Worm (Caenorhabditis elegans) whole organism, mixed stage, embryonic: ENCODE data around the gene col-90.

Experiments
- M03D4.4 ChIP-seq: sonication (generic microtip); optimal IDR thresholded peaks from 2 replicates; lab custom pipeline; 2017; ENCODE audit warnings: mild to moderate bottlenecking, missing genetic modification characterization, missing compliant biosample characterization
- bed-3 ChIP-seq: fragments of 200-800 bp; sonication (Bioruptor generic); optimal IDR thresholded peaks from 3 replicates; lab custom pipeline; 2018; ENCODE audit warnings: mild to moderate bottlenecking, missing genetic modification characterization, moderate library complexity, missing compliant biosample characterization
- blmp-1 ChIP-seq: fragments of 150-350 bp; optimal IDR thresholded peaks from 2 replicates; lab custom pipeline; 2014; ENCODE audit warnings: missing biosample characterization, missing genetic modification characterization
- ceh-39 ChIP-seq: fragments of 150-350 bp; optimal IDR thresholded peaks from 2 replicates; lab custom pipeline; 2014; ENCODE audit warnings: missing biosample characterization, missing genetic modification characterization
- ceh-43 ChIP-seq: fragments of 200-800 bp; sonication (Bioruptor generic); optimal IDR thresholded peaks from 2 replicates; lab custom pipeline; 2018; ENCODE audit warnings: mild to moderate bottlenecking, missing genetic modification characterization, moderate library complexity, missing compliant biosample characterization
- ceh-83 ChIP-seq: fragments of 200-800 bp; sonication (Bioruptor generic); optimal IDR thresholded peaks from 2 replicates; lab custom pipeline; 2018; ENCODE audit warnings: mild to moderate bottlenecking, missing genetic modification characterization, missing compliant biosample characterization
- ces-1 ChIP-seq: fragments of 150-350 bp; optimal IDR thresholded peaks from 2 replicates; lab custom pipeline; 2014; ENCODE audit warnings: missing biosample characterization, missing genetic modification reagents, missing genetic modification characterization
- cnd-1 ChIP-seq: fragments of 200-800 bp; sonication (Bioruptor generic); optimal IDR thresholded peaks from 2 replicates; lab custom pipeline; 2018; ENCODE audit warnings: mild to moderate bottlenecking, missing genetic modification characterization, missing compliant biosample characterization
- drap-1 ChIP-seq: fragments of 200-800 bp; sonication (Bioruptor generic); optimal IDR thresholded peaks from 3 replicates; lab custom pipeline; 2018; ENCODE audit warnings: mild to moderate bottlenecking, missing genetic modification characterization, missing compliant biosample characterization
- elt-1 ChIP-seq: sonication (generic microtip); optimal IDR thresholded peaks from 2 replicates; lab custom pipeline; 2017; ENCODE audit warnings: missing genetic modification characterization, mild to moderate bottlenecking, missing compliant biosample characterization, antibody characterized with exemption, moderate library complexity, borderline replicate concordance; ENCODE audit not compliant: insufficient read depth
- elt-3 ChIP-seq: fragments of 150-350 bp; optimal IDR thresholded peaks from 2 replicates; lab custom pipeline; 2014; ENCODE audit warnings: missing biosample characterization, missing genetic modification characterization
- flh-1 ChIP-seq: fragments of 200-800 bp; sonication (Bioruptor generic); optimal IDR thresholded peaks from 2 replicates; lab custom pipeline; 2018; ENCODE audit warnings: mild to moderate bottlenecking, missing genetic modification characterization, moderate library complexity, missing compliant biosample characterization
- ham-2 ChIP-seq: fragments of 200-800 bp; sonication (Bioruptor generic); optimal IDR thresholded peaks from 2 replicates; lab custom pipeline; 2018; ENCODE audit warnings: mild to moderate bottlenecking, missing genetic modification characterization, missing compliant biosample characterization
- hlh-1 ChIP-seq: fragments of 150-350 bp; optimal IDR thresholded peaks from 2 replicates; lab custom pipeline; 2014; ENCODE audit warnings: missing biosample characterization, missing genetic modification reagents, missing genetic modification characterization
- lin-13 ChIP-seq: fragments of 150-350 bp; optimal IDR thresholded peaks from 2 replicates; lab custom pipeline; 2014; ENCODE audit warnings: missing biosample characterization, missing genetic modification characterization
- lsy-2 ChIP-seq: fragments of 150-350 bp; optimal IDR thresholded peaks from 2 replicates; lab custom pipeline; 2014; ENCODE audit warnings: missing biosample characterization, missing genetic modification characterization
- mep-1 ChIP-seq: fragments of 150-350 bp; optimal IDR thresholded peaks from 2 replicates; lab custom pipeline; 2017; ENCODE audit warnings: missing biosample characterization, missing genetic modification reagents, missing genetic modification characterization, inconsistent platforms
- mls-2 ChIP-seq: sonication (generic microtip); optimal IDR thresholded peaks from 2 replicates; lab custom pipeline; 2016; ENCODE audit warnings: mild to moderate bottlenecking, missing genetic modification characterization, moderate library complexity, missing compliant biosample characterization
- nhr-12 ChIP-seq: fragments of 150-350 bp; optimal IDR thresholded peaks from 2 replicates; lab custom pipeline; 2014; ENCODE audit warnings: missing biosample characterization, missing genetic modification characterization
- nhr-2 ChIP-seq: fragments of 150-350 bp; optimal IDR thresholded peaks from 2 replicates; lab custom pipeline; 2014; ENCODE audit warnings: missing biosample characterization, missing genetic modification characterization
- nhr-237 ChIP-seq: fragments of 150-350 bp; optimal IDR thresholded peaks from 2 replicates; lab custom pipeline; 2014; ENCODE audit warnings: missing biosample characterization, missing genetic modification characterization
- nhr-76 ChIP-seq: sonication (generic microtip); optimal IDR thresholded peaks from 2 replicates; lab custom pipeline; 2017; ENCODE audit warnings: missing biosample characterization, missing genetic modification characterization
- pha-4 ChIP-seq: fragments of 150-350 bp; optimal IDR thresholded peaks from 2 replicates; lab custom pipeline; 2018; ENCODE audit warnings: missing biosample characterization, missing genetic modification reagents, missing genetic modification characterization
- snpc-4 ChIP-seq: fragments of 150-350 bp; optimal IDR thresholded peaks from 2 replicates; lab custom pipeline; 2014; ENCODE audit warnings: missing biosample characterization, missing genetic modification characterization
- sptf-1 ChIP-seq: sonication (generic microtip); optimal IDR thresholded peaks from 2 replicates; lab custom pipeline; 2017; ENCODE audit warnings: mild to moderate bottlenecking, missing genetic modification characterization, moderate library complexity, missing compliant biosample characterization
- unc-120 ChIP-seq: sonication (generic microtip); optimal IDR thresholded peaks from 2 replicates; lab custom pipeline; 2017; ENCODE audit warnings: missing genetic modification characterization, missing compliant biosample characterization; ENCODE audit not compliant: poor library complexity, severe bottlenecking
- unc-39 ChIP-seq: fragments of 150-350 bp; optimal IDR thresholded peaks from 2 replicates; lab custom pipeline; 2014; ENCODE audit warnings: missing biosample characterization, missing genetic modification characterization
- unc-62 ChIP-seq: fragments of 150-350 bp; optimal IDR thresholded peaks from 2 replicates; lab custom pipeline; 2014; ENCODE audit warnings: missing biosample characterization, missing genetic modification reagents, missing genetic modification characterization
- ztf-11 ChIP-seq: fragments of 150-350 bp; optimal IDR thresholded peaks from 2 replicates; lab custom pipeline; 2014; ENCODE audit warnings: missing biosample characterization, missing genetic modification characterization

Gene col-90

ce11 chrIII:7925968-7926367, 22.7 kb upstream of the col-90 start:
- peak; percentile 24 for TF ChIP-seq nhr-237
- TF ChIP-seq unc-62 (GFP tag; lab: Kevin White, UChicago): no peak
- no peak for TF ChIP-seq blmp-1
- no peak for TF ChIP-seq cnd-1
- TF ChIP-seq lsy-2: peak; percentile 2
- TF ChIP-seq ceh-83 (GFP tag; lab: Kevin White, UChicago): no peak
- peak; percentile 78 for TF ChIP-seq ham-2
- TF ChIP-seq pha-4 (tag; lab: Kevin White, UChicago): peak; percentile 34

- no peak for TF ChIP-seq ces-1 (GFP tag; lab: Kevin White, UChicago)
- TF ChIP-seq cnd-1: no peak
- peak; percentile 16 for TF ChIP-seq nhr-237
- TF ChIP-seq lsy-2: peak; percentile 34
- TF ChIP-seq blmp-1: no peak
- TF ChIP-seq M03D4.4: no peak
- TF ChIP-seq pha-4 (tag; lab: Kevin White, UChicago): no peak
Measured at ce11 chrIII:7928549-7929129, 20.0 kb upstream of the col-90 start, which contains the start of the genes C29E4.13 and npp-15. Gene C29E4.13, minus strand, starts transcription at chrIII:7928717. Gene npp-15, plus strand, starts transcription at chrIII:7929043.

- TF ChIP-seq ceh-43 (GFP tag; lab: Kevin White, UChicago): no peak
- TF ChIP-seq nhr-2 (tag; lab: Kevin White, UChicago): no peak
- TF ChIP-seq mep-1 (tag; lab: Kevin White, UChicago): no peak
Measured at ce11 chrIII:7933235-7933634, 15.4 kb upstream of the col-90 start, which contains the start of gene ran-2. Gene ran-2, plus strand, starts transcription at chrIII:7933535.

- TF ChIP-seq elt-3 (tag; lab: Kevin White, UChicago): no peak
- TF ChIP-seq flh-1 (GFP tag; lab: Kevin White, UChicago): no peak
- no peak for TF ChIP-seq lin-13 (tag; lab: Kevin White, UChicago)
- no peak for TF ChIP-seq sptf-1 (tag; lab: Kevin White, UChicago)
Measured at ce11 chrIII:7937548-7937947, 11.1 kb upstream of the col-90 start, which contains the start of gene C29E4.10. Gene C29E4.10, plus strand, starts transcription at chrIII:7937848.

ce11 chrIII:7940819-7941218, 7.8 kb upstream of the col-90 start, which contains the start of gene C29E4.12:
Gene C29E4.12, plus strand, starts transcription at chrIII:7941151.
- TF ChIP-seq lsy-2: peak; percentile 81
- TF ChIP-seq hlh-1 (tag; lab: Kevin White, UChicago): peak; percentile 28
- TF ChIP-seq nhr-237: peak; percentile 76
- TF ChIP-seq nhr-12 (tag; lab: Kevin White, UChicago): no peak
- TF ChIP-seq elt-1 (tag; lab: Kevin White, UChicago): no peak
- peak; percentile 52 for TF ChIP-seq ceh-39 (tag; lab: Kevin White, UChicago)
- TF ChIP-seq pha-4 (tag; lab: Kevin White, UChicago): peak; percentile 61
- TF ChIP-seq mep-1 (tag; lab: Kevin White, UChicago): peak; percentile 76
- TF ChIP-seq bed-3: no peak
- TF ChIP-seq lin-13 (tag; lab: Kevin White, UChicago): peak; percentile 16
- no peak for TF ChIP-seq cnd-1
- no peak for TF ChIP-seq sptf-1 (tag; lab: Kevin White, UChicago)
- TF ChIP-seq ceh-43 (GFP tag; lab: Kevin White, UChicago): no peak
- TF ChIP-seq nhr-76 (tag; lab: Kevin White, UChicago): no peak

ce11 chrIII:7941417-7941816, 7.2 kb upstream of the col-90 start, which contains the start of gene kle-2:
Gene kle-2, plus strand, starts transcription at chrIII:7941717.
- TF ChIP-seq unc-39 (tag; lab: Kevin White, UChicago) (no peak), M03D4.4 (no peak), nhr-12 (tag; lab: Kevin White, UChicago) (no peak), mep-1 (tag; lab: Kevin White, UChicago) (no peak), flh-1 (GFP tag; lab: Kevin White, UChicago) (no peak), snpc-4 (tag; lab: Kevin White, UChicago) (no peak), drap-1 (GFP tag; lab: Kevin White, UChicago) (no peak), elt-1 (tag; lab: Kevin White, UChicago) (no peak), ztf-11 (tag; lab: Kevin White, UChicago) (no peak), sptf-1 (tag; lab: Kevin White, UChicago) (no peak), bed-3 (no peak), nhr-237 (no peak), unc-120 (tag; lab: Kevin White, UChicago) (no peak), hlh-1 (tag; lab: Kevin White, UChicago) (no peak), mls-2 (no peak), nhr-76 (tag; lab: Kevin White, UChicago) (no peak), ham-2 (no peak), ceh-43 (GFP tag; lab: Kevin White, UChicago) (no peak), unc-62 (GFP tag; lab: Kevin White, UChicago) (no peak)
